Worm (Caenorhabditis elegans) whole organism, L3 larva: ENCODE data around the gene rheb-1.

Source experiments
- fos-1 ChIP-seq: fragments of 150-350 bp; optimal IDR thresholded peaks from 2 replicates; lab custom pipeline; 2014; ENCODE audit warnings: missing biosample characterization, missing genetic modification characterization
- lin-39 ChIP-seq: fragments of 150-350 bp; optimal IDR thresholded peaks from 2 replicates; lab custom pipeline; 2018; ENCODE audit warnings: missing biosample characterization, missing genetic modification reagents, missing genetic modification characterization
- nhr-11 ChIP-seq: fragments of 150-350 bp; optimal IDR thresholded peaks from 2 replicates; lab custom pipeline; 2014; ENCODE audit warnings: missing biosample characterization, missing genetic modification characterization
- unc-39 ChIP-seq: sonication (generic microtip); optimal IDR thresholded peaks from 4 replicates; lab custom pipeline; 2017; ENCODE audit warnings: missing biosample characterization, missing genetic modification characterization

- no peak for TF ChIP-seq nhr-11 (tag; lab: Kevin White, UChicago)
- TF ChIP-seq fos-1 (tag; lab: Kevin White, UChicago) = no peak
- no peak for TF ChIP-seq unc-39 (tag; lab: Kevin White, UChicago)
- TF ChIP-seq lin-39 (tag; lab: Kevin White, UChicago) = no peak
Measured at ce11 chrIII:9454730-9455129, 1.1 kb downstream of the rheb-1 start.
